Worm (Caenorhabditis elegans) whole organism, L2 larva: ENCODE data around the gene C46F11.5.
A peak's percentile ranks its signal among the peaks of the same experiment; 100 is the strongest.

Experiments
- C34F6.9 ChIP-seq: fragments of 150-350 bp; optimal IDR thresholded peaks from 2 replicates; lab custom pipeline; 2014; ENCODE audit warnings: missing biosample characterization, missing genetic modification characterization
- F13H6.1 ChIP-seq: sonication (generic microtip); optimal IDR thresholded peaks from 2 replicates; lab custom pipeline; 2016; ENCODE audit warnings: missing genetic modification characterization, missing compliant biosample characterization
- Y55F3AM.14 ChIP-seq: fragments of 200-800 bp; sonication (Bioruptor generic); optimal IDR thresholded peaks from 2 replicates; lab custom pipeline; 2018; ENCODE audit warnings: mild to moderate bottlenecking, missing genetic modification characterization, missing compliant biosample characterization
- ZK546.5 ChIP-seq: sonication (generic microtip); optimal IDR thresholded peaks from 2 replicates; lab custom pipeline; 2017; ENCODE audit warnings: missing biosample characterization, missing genetic modification characterization
- blmp-1 ChIP-seq: sonication (generic microtip); optimal IDR thresholded peaks from 2 replicates; lab custom pipeline; 2017; ENCODE audit warnings: missing genetic modification characterization, mild to moderate bottlenecking, missing compliant biosample characterization, antibody characterized with exemption, moderate library complexity; ENCODE audit not compliant: insufficient read depth
- ceh-16 ChIP-seq: fragments of 150-350 bp; optimal IDR thresholded peaks from 2 replicates; lab custom pipeline; 2014; ENCODE audit warnings: missing biosample characterization, missing genetic modification characterization
- ceh-82 ChIP-seq: fragments of 150-350 bp; optimal IDR thresholded peaks from 2 replicates; lab custom pipeline; 2014; ENCODE audit warnings: missing biosample characterization, missing genetic modification characterization
- crh-2 ChIP-seq: sonication (generic microtip); optimal IDR thresholded peaks from 2 replicates; lab custom pipeline; 2017; ENCODE audit warnings: missing biosample characterization, missing genetic modification characterization
- dmd-4 ChIP-seq: sonication (generic microtip); optimal IDR thresholded peaks from 2 replicates; lab custom pipeline; 2017; ENCODE audit warnings: missing biosample characterization, missing genetic modification characterization
- egl-27 ChIP-seq: sonication (generic microtip); optimal IDR thresholded peaks from 3 replicates; lab custom pipeline; 2017; ENCODE audit warnings: missing biosample characterization, missing genetic modification reagents, missing genetic modification characterization
- elt-1 ChIP-seq: fragments of 150-350 bp; optimal IDR thresholded peaks from 2 replicates; lab custom pipeline; 2014; ENCODE audit warnings: missing biosample characterization, missing genetic modification characterization
- elt-3 ChIP-seq: sonication (generic microtip); optimal IDR thresholded peaks from 2 replicates; lab custom pipeline; 2017; ENCODE audit warnings: missing biosample characterization, missing genetic modification characterization
- fos-1 ChIP-seq: fragments of 150-350 bp; optimal IDR thresholded peaks from 2 replicates; lab custom pipeline; 2014; ENCODE audit warnings: missing biosample characterization, missing genetic modification characterization
- lin-11 ChIP-seq: fragments of 150-350 bp; sonication (generic microtip); optimal IDR thresholded peaks from 2 replicates; lab custom pipeline; 2014; ENCODE audit warnings: missing biosample characterization, missing genetic modification characterization, inconsistent platforms, mixed read lengths
- lin-39 ChIP-seq: fragments of 150-350 bp; optimal IDR thresholded peaks from 2 replicates; lab custom pipeline; 2014; ENCODE audit warnings: missing biosample characterization, missing genetic modification reagents, missing genetic modification characterization
- lsy-2 ChIP-seq, 2 experiments: fragments of 150-350 bp in 1 of 2; sonication (generic microtip) in 1 of 2; optimal IDR thresholded peaks; 2 replicates each; lab custom pipeline; 2014 to 2017; ENCODE audit warnings: missing biosample characterization in 2 of 2, missing genetic modification characterization in 2 of 2
- nhr-21 ChIP-seq: fragments of 150-350 bp; optimal IDR thresholded peaks from 2 replicates; lab custom pipeline; 2014; ENCODE audit warnings: missing biosample characterization, missing genetic modification characterization
- nhr-23 ChIP-seq: fragments of 150-350 bp; optimal IDR thresholded peaks from 2 replicates; lab custom pipeline; 2014; ENCODE audit warnings: missing biosample characterization, missing genetic modification reagents, missing genetic modification characterization
- nhr-25 ChIP-seq: fragments of 150-350 bp; sonication (generic microtip); optimal IDR thresholded peaks from 3 replicates; lab custom pipeline; 2014; ENCODE audit warnings: missing biosample characterization, missing genetic modification characterization
- nhr-6 ChIP-seq: fragments of 150-350 bp; optimal IDR thresholded peaks from 2 replicates; lab custom pipeline; 2014; ENCODE audit warnings: missing biosample characterization, missing genetic modification characterization
- peb-1 ChIP-seq: fragments of 150-350 bp; optimal IDR thresholded peaks from 2 replicates; lab custom pipeline; 2014; ENCODE audit warnings: missing biosample characterization, missing genetic modification characterization
- sem-4 ChIP-seq: fragments of 150-350 bp; optimal IDR thresholded peaks from 2 replicates; lab custom pipeline; 2014; ENCODE audit warnings: missing biosample characterization, missing genetic modification reagents, missing genetic modification characterization
- skn-1 ChIP-seq: sonication (generic microtip); optimal IDR thresholded peaks from 2 replicates; lab custom pipeline; 2017; ENCODE audit warnings: missing biosample characterization, missing genetic modification characterization
- sma-3 ChIP-seq: sonication (generic microtip); optimal IDR thresholded peaks from 2 replicates; lab custom pipeline; 2016; ENCODE audit warnings: missing genetic modification reagents, missing genetic modification characterization, missing compliant biosample characterization
- sma-9 ChIP-seq, 2 experiments: fragments of 150-350 bp in 1 of 2; sonication (generic microtip) in 1 of 2; optimal IDR thresholded peaks; 2 replicates each; lab custom pipeline; 2014 to 2016; ENCODE audit warnings: missing genetic modification characterization in 2 of 2, mild to moderate bottlenecking in 1 of 2, missing biosample characterization in 1 of 2, missing compliant biosample characterization in 1 of 2, missing genetic modification reagents in 1 of 2, moderate library complexity in 1 of 2
- unc-55 ChIP-seq: fragments of 150-350 bp; sonication (generic microtip); optimal IDR thresholded peaks from 3 replicates; lab custom pipeline; 2014; ENCODE audit warnings: missing biosample characterization, missing genetic modification reagents, missing genetic modification characterization
- ztf-11 ChIP-seq: sonication (generic microtip); optimal IDR thresholded peaks from 2 replicates; lab custom pipeline; 2017; ENCODE audit warnings: missing biosample characterization, missing genetic modification characterization

The C46F11.5 gene

DNA sequence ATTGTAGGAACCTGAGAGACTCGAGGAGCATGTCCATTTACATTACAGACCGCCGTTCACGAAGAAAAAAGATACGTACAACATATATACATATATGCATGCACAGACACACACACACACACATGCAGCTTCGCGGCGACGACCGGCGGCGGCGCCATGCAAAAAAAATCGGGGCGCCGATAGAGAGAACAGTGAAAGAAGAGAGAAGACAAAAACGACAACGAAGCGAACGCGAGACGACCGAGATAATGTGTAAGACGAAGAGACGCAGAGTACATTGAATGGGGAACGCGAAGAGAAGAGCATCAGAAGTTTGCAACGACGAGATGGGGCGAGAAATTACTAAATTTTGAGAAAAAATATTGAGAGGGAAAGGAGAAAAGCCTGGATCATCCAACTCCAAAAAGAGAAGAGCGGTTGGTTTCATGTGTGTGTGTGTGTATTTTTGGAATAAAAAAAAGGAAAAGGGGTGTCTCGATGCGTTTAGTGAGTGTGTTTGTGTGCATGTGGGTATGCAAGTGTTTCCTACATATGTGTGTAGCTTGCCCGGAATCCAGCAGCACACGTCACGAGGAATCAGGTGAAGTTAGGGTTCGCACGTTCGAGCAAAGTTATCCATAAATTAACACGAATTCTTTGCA, 37.7 kb downstream of the C46F11.5 start:
- TF ChIP-seq dmd-4 (tag; lab: Kevin White, UChicago) = no peak
- peak; percentile 38 for TF ChIP-seq fos-1
- no peak for TF ChIP-seq ceh-82 (tag; lab: Kevin White, UChicago)
- TF ChIP-seq sma-9 (GFP tag; optimal IDR thresholded peaks at IDR 0.05; lab: Kevin White, UChicago) = no peak
- no peak for TF ChIP-seq sma-9 (tag; optimal IDR thresholded peaks at IDR 0.05; lab: Kevin White, UChicago)
- TF ChIP-seq crh-2 (tag; lab: Kevin White, UChicago) = no peak
- peak in 1 of 2 experiments; percentile 26 for TF ChIP-seq lsy-2 (tag; optimal IDR thresholded peaks at IDR 0.05; lab: Kevin White, UChicago)
- peak; percentile 37 for TF ChIP-seq C34F6.9 (tag; lab: Kevin White, UChicago)
- peak; percentile 43 for TF ChIP-seq unc-55 (GFP tag; lab: Kevin White, UChicago)
- TF ChIP-seq skn-1 = no peak
- peak; percentile 15 for TF ChIP-seq F13H6.1 (tag; lab: Kevin White, UChicago)
- TF ChIP-seq, all 48 proteins: peak for 5

DNA sequence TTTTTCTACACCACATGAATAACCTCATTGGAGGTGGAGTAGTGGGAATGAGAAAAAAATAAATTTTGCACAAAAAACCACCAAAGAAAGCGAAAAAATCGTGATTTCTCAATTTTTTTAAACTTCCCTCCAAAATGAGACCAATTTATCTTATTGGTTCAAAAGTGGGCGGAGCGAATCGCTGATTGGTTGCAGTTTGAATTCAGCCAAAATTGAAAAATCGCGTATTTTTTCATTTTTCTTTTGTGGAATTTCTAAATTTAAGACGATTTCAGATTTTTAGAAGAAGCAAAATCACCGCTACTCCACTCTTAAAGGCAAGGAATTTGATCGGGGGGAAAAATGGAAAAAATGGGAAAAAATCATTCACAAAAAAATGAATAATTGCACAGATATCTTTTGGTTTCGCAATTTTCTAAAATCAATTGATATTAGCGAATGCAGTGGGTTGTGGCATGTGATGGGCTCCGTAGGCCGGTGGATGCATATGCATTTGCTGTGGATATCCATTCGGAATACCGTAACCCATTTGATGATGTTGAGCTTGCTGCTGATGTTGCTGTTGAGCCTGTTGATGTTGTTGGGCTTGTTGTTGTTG, 44.4 kb downstream of the C46F11.5 start:
- TF ChIP-seq ceh-16 (tag; lab: Kevin White, UChicago) (no peak), egl-27 (tag; lab: Kevin White, UChicago) (no peak), nhr-25 (tag; lab: Kevin White, UChicago) (no peak), nhr-23 (tag; lab: Kevin White, UChicago) (no peak), nhr-21 (tag; lab: Kevin White, UChicago) (no peak), ceh-82 (tag; lab: Kevin White, UChicago) (no peak), peb-1 (no peak), ZK546.5 (tag; lab: Kevin White, UChicago) (no peak), sma-9 (GFP tag; optimal IDR thresholded peaks at IDR 0.05; lab: Kevin White, UChicago) (no peak), sma-9 (tag; optimal IDR thresholded peaks at IDR 0.05; lab: Kevin White, UChicago) (no peak), elt-1 (tag; lab: Kevin White, UChicago) (no peak), lin-11 (tag; lab: Kevin White, UChicago) (no peak), ztf-11 (tag; lab: Kevin White, UChicago) (no peak), dmd-4 (tag; lab: Kevin White, UChicago) (no peak), sem-4 (no peak)

DNA sequence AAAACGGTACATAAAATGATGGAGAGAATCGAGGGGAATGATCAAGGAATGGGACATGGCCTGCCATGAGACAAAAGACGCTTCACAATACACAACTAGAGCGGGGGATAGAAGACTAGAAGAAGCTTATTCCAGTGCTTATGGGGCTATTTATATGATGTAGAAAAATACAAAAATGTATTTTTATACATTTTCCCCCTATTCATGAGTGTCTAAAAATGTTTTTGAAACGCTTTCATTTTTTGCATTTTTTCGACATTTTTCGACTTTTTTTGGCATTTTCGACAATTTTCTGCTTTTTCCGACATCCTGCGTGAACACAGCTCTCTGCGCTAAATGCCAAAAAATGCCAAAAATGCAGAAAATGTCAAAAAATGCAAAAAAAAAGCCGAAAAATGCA, 45.0 kb downstream of the C46F11.5 start:
- TF ChIP-seq F13H6.1 (tag; lab: Kevin White, UChicago) (no peak), elt-3 (tag; lab: Kevin White, UChicago) (no peak), lin-11 (tag; lab: Kevin White, UChicago) (no peak), blmp-1 (tag; lab: Kevin White, UChicago) (no peak), crh-2 (tag; lab: Kevin White, UChicago) (no peak), nhr-6 (tag; lab: Kevin White, UChicago) (no peak), nhr-23 (tag; lab: Kevin White, UChicago) (no peak)
- TF ChIP-seq, all 48 proteins: peak for 0

DNA sequence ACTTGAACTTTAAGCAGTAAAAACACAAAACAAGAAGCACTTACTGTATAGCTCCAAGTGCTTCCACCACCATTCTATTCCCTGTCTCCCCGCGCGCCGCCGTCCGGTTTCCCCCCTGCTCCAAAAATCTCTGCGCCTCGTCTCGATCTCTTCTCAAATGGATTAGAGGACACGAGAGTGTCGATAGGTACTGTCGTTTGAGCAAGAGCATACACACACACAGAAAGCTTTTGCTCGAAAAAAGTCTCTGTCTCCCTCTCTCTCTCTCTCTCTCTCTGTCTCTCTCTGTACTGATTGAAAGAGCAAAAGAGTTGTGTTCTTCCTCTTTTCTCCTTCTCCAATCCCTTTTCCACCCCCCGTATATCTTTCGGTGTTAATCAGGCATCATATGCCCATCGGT, 51.7 kb downstream of the C46F11.5 start:
- TF ChIP-seq lin-39 = no peak
- peak; percentile 17 for TF ChIP-seq F13H6.1 (tag; lab: Kevin White, UChicago)
- TF ChIP-seq Y55F3AM.14 (GFP tag; lab: Kevin White, UChicago) = no peak
- no peak for TF ChIP-seq sma-3 (GFP tag; lab: Kevin White, UChicago)
- no peak for TF ChIP-seq dmd-4 (tag; lab: Kevin White, UChicago)
